Fruit fly (Drosophila melanogaster): Measurements from ENCODE around the gene CG12288.

dm6 chr2L:16887660-16888573 lies 14.1 kb downstream of the CG12288 start, which contains the start of the genes osi and tweek:
- TF ChIP-seq psq (optimal IDR thresholded peaks at IDR 0.05) (no peak), CG8478 (optimal IDR thresholded peaks at IDR 0.05) (no peak)

Data from whole organism.